Worm (Caenorhabditis elegans) whole organism, mixed stage, embryonic: ENCODE data around the gene npr-39.
A peak's percentile ranks its signal among the peaks of the same experiment; 100 is the strongest.

Experiments
- M03D4.4 ChIP-seq: sonication (generic microtip); optimal IDR thresholded peaks from 2 replicates; lab custom pipeline; 2017; ENCODE audit warnings: mild to moderate bottlenecking, missing genetic modification characterization, missing compliant biosample characterization
- bed-3 ChIP-seq: fragments of 200-800 bp; sonication (Bioruptor generic); optimal IDR thresholded peaks from 3 replicates; lab custom pipeline; 2018; ENCODE audit warnings: mild to moderate bottlenecking, missing genetic modification characterization, moderate library complexity, missing compliant biosample characterization
- blmp-1 ChIP-seq: fragments of 150-350 bp; optimal IDR thresholded peaks from 2 replicates; lab custom pipeline; 2014; ENCODE audit warnings: missing biosample characterization, missing genetic modification characterization
- ceh-39 ChIP-seq: fragments of 150-350 bp; optimal IDR thresholded peaks from 2 replicates; lab custom pipeline; 2014; ENCODE audit warnings: missing biosample characterization, missing genetic modification characterization
- ceh-43 ChIP-seq: fragments of 200-800 bp; sonication (Bioruptor generic); optimal IDR thresholded peaks from 2 replicates; lab custom pipeline; 2018; ENCODE audit warnings: mild to moderate bottlenecking, missing genetic modification characterization, moderate library complexity, missing compliant biosample characterization
- ceh-83 ChIP-seq: fragments of 200-800 bp; sonication (Bioruptor generic); optimal IDR thresholded peaks from 2 replicates; lab custom pipeline; 2018; ENCODE audit warnings: mild to moderate bottlenecking, missing genetic modification characterization, missing compliant biosample characterization
- ces-1 ChIP-seq: fragments of 150-350 bp; optimal IDR thresholded peaks from 2 replicates; lab custom pipeline; 2014; ENCODE audit warnings: missing biosample characterization, missing genetic modification reagents, missing genetic modification characterization
- cnd-1 ChIP-seq: fragments of 200-800 bp; sonication (Bioruptor generic); optimal IDR thresholded peaks from 2 replicates; lab custom pipeline; 2018; ENCODE audit warnings: mild to moderate bottlenecking, missing genetic modification characterization, missing compliant biosample characterization
- drap-1 ChIP-seq: fragments of 200-800 bp; sonication (Bioruptor generic); optimal IDR thresholded peaks from 3 replicates; lab custom pipeline; 2018; ENCODE audit warnings: mild to moderate bottlenecking, missing genetic modification characterization, missing compliant biosample characterization
- elt-1 ChIP-seq: sonication (generic microtip); optimal IDR thresholded peaks from 2 replicates; lab custom pipeline; 2017; ENCODE audit warnings: missing genetic modification characterization, mild to moderate bottlenecking, missing compliant biosample characterization, antibody characterized with exemption, moderate library complexity, borderline replicate concordance; ENCODE audit not compliant: insufficient read depth
- elt-3 ChIP-seq: fragments of 150-350 bp; optimal IDR thresholded peaks from 2 replicates; lab custom pipeline; 2014; ENCODE audit warnings: missing biosample characterization, missing genetic modification characterization
- flh-1 ChIP-seq: fragments of 200-800 bp; sonication (Bioruptor generic); optimal IDR thresholded peaks from 2 replicates; lab custom pipeline; 2018; ENCODE audit warnings: mild to moderate bottlenecking, missing genetic modification characterization, moderate library complexity, missing compliant biosample characterization
- ham-2 ChIP-seq: fragments of 200-800 bp; sonication (Bioruptor generic); optimal IDR thresholded peaks from 2 replicates; lab custom pipeline; 2018; ENCODE audit warnings: mild to moderate bottlenecking, missing genetic modification characterization, missing compliant biosample characterization
- hlh-1 ChIP-seq: fragments of 150-350 bp; optimal IDR thresholded peaks from 2 replicates; lab custom pipeline; 2014; ENCODE audit warnings: missing biosample characterization, missing genetic modification reagents, missing genetic modification characterization
- lin-13 ChIP-seq: fragments of 150-350 bp; optimal IDR thresholded peaks from 2 replicates; lab custom pipeline; 2014; ENCODE audit warnings: missing biosample characterization, missing genetic modification characterization
- lin-32 ChIP-seq: fragments of 200-800 bp; sonication (Bioruptor generic); optimal IDR thresholded peaks from 2 replicates; lab custom pipeline; 2018; ENCODE audit warnings: mild to moderate bottlenecking, missing genetic modification characterization, missing compliant biosample characterization
- lsy-2 ChIP-seq: fragments of 150-350 bp; optimal IDR thresholded peaks from 2 replicates; lab custom pipeline; 2014; ENCODE audit warnings: missing biosample characterization, missing genetic modification characterization
- mab-5 ChIP-seq: fragments of 150-350 bp; optimal IDR thresholded peaks from 2 replicates; lab custom pipeline; 2014; ENCODE audit warnings: missing biosample characterization, missing genetic modification characterization
- mep-1 ChIP-seq: fragments of 150-350 bp; optimal IDR thresholded peaks from 2 replicates; lab custom pipeline; 2017; ENCODE audit warnings: missing biosample characterization, missing genetic modification reagents, missing genetic modification characterization, inconsistent platforms
- mls-2 ChIP-seq: sonication (generic microtip); optimal IDR thresholded peaks from 2 replicates; lab custom pipeline; 2016; ENCODE audit warnings: mild to moderate bottlenecking, missing genetic modification characterization, moderate library complexity, missing compliant biosample characterization
- nhr-2 ChIP-seq: fragments of 150-350 bp; optimal IDR thresholded peaks from 2 replicates; lab custom pipeline; 2014; ENCODE audit warnings: missing biosample characterization, missing genetic modification characterization
- nhr-237 ChIP-seq: fragments of 150-350 bp; optimal IDR thresholded peaks from 2 replicates; lab custom pipeline; 2014; ENCODE audit warnings: missing biosample characterization, missing genetic modification characterization
- nhr-28 ChIP-seq: fragments of 150-350 bp; optimal IDR thresholded peaks from 2 replicates; lab custom pipeline; 2014; ENCODE audit warnings: missing biosample characterization, missing genetic modification characterization
- nhr-76 ChIP-seq: sonication (generic microtip); optimal IDR thresholded peaks from 2 replicates; lab custom pipeline; 2017; ENCODE audit warnings: missing biosample characterization, missing genetic modification characterization
- pha-4 ChIP-seq: fragments of 150-350 bp; optimal IDR thresholded peaks from 2 replicates; lab custom pipeline; 2018; ENCODE audit warnings: missing biosample characterization, missing genetic modification reagents, missing genetic modification characterization
- sem-2 ChIP-seq: fragments of 200-800 bp; sonication (Bioruptor generic); optimal IDR thresholded peaks from 2 replicates; lab custom pipeline; 2018; ENCODE audit warnings: mild to moderate bottlenecking, missing genetic modification characterization, missing compliant biosample characterization
- snpc-4 ChIP-seq: fragments of 150-350 bp; optimal IDR thresholded peaks from 2 replicates; lab custom pipeline; 2014; ENCODE audit warnings: missing biosample characterization, missing genetic modification characterization
- sptf-1 ChIP-seq: sonication (generic microtip); optimal IDR thresholded peaks from 2 replicates; lab custom pipeline; 2017; ENCODE audit warnings: mild to moderate bottlenecking, missing genetic modification characterization, moderate library complexity, missing compliant biosample characterization
- tbx-8 ChIP-seq: fragments of 200-800 bp; sonication (Bioruptor generic); optimal IDR thresholded peaks from 2 replicates; lab custom pipeline; 2018; ENCODE audit warnings: mild to moderate bottlenecking, missing genetic modification characterization, moderate library complexity, missing compliant biosample characterization
- unc-120 ChIP-seq: sonication (generic microtip); optimal IDR thresholded peaks from 2 replicates; lab custom pipeline; 2017; ENCODE audit warnings: missing genetic modification characterization, missing compliant biosample characterization; ENCODE audit not compliant: poor library complexity, severe bottlenecking
- unc-39 ChIP-seq: fragments of 150-350 bp; optimal IDR thresholded peaks from 2 replicates; lab custom pipeline; 2014; ENCODE audit warnings: missing biosample characterization, missing genetic modification characterization
- unc-62 ChIP-seq: fragments of 150-350 bp; optimal IDR thresholded peaks from 2 replicates; lab custom pipeline; 2014; ENCODE audit warnings: missing biosample characterization, missing genetic modification reagents, missing genetic modification characterization
- zip-8 ChIP-seq: fragments of 150-350 bp; optimal IDR thresholded peaks from 2 replicates; lab custom pipeline; 2014; ENCODE audit warnings: missing biosample characterization, missing genetic modification characterization

npr-39 gene

ce11 chrV:10031384-10032171 is 35.3 kb upstream of the npr-39 start:
- no peak for TF ChIP-seq zip-8 (tag; lab: Kevin White, UChicago)
- TF ChIP-seq flh-1 (GFP tag; lab: Kevin White, UChicago) = no peak
- TF ChIP-seq unc-62 (GFP tag; lab: Kevin White, UChicago) = no peak
- no peak for TF ChIP-seq nhr-76 (tag; lab: Kevin White, UChicago)
- TF ChIP-seq ceh-39 (tag; lab: Kevin White, UChicago) = no peak
- no peak for TF ChIP-seq sem-2 (GFP tag; lab: Kevin White, UChicago)
- TF ChIP-seq mab-5 (tag; lab: Kevin White, UChicago) = no peak
- peak; percentile 23 for TF ChIP-seq ces-1 (GFP tag; lab: Kevin White, UChicago)
- TF ChIP-seq nhr-28 (tag; lab: Kevin White, UChicago) = no peak
- TF ChIP-seq drap-1 = no peak
- TF ChIP-seq elt-3 (tag; lab: Kevin White, UChicago) = no peak
- no peak for TF ChIP-seq ceh-83 (GFP tag; lab: Kevin White, UChicago)
- TF ChIP-seq cnd-1 (tag; lab: Kevin White, UChicago) = no peak
- no peak for TF ChIP-seq bed-3
- peak; percentile 4 for TF ChIP-seq ceh-43 (GFP tag; lab: Kevin White, UChicago)
- TF ChIP-seq nhr-237 (tag; lab: Kevin White, UChicago) = peak; percentile 32
- no peak for TF ChIP-seq mls-2 (tag; lab: Kevin White, UChicago)
- TF ChIP-seq lsy-2 (tag; lab: Kevin White, UChicago) = peak; percentile 3

- TF ChIP-seq nhr-76 (tag; lab: Kevin White, UChicago) (no peak), ceh-43 (GFP tag; lab: Kevin White, UChicago) (peak; percentile 30), blmp-1 (peak; percentile 94), ces-1 (GFP tag; lab: Kevin White, UChicago) (peak; percentile 79)
Measured at ce11 chrV:10035586-10035985, 31.3 kb upstream of the npr-39 start.

DNA sequence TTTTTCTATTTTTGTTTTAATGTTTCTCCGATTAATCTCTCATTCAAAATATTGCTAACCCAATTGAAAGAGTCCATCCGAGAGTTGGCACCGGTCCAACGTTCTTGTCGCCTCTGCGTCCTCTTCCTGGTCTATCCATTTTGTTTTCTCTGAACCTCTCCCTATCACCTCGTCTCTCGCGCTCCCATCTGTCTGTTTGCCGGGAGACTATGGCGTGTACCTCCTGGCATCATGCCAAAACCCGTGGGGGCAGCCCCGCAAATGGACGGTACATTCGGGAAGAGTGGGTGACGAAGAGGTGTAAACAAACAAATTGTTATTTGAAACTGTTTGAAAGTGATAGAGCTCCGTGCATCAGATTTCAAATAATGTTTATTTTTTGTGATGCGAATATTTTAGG is 30.6 kb upstream of the npr-39 start, which contains the start of gene T06E8.2:
T06E8.2 (minus strand) TSS at position 139 of the 400 bp plus-strand sequence.
- TF ChIP-seq lin-32 (GFP tag; lab: Kevin White, UChicago) (peak; percentile 71), elt-1 (tag; lab: Kevin White, UChicago) (no peak), ces-1 (GFP tag; lab: Kevin White, UChicago) (peak; percentile 22), ceh-83 (GFP tag; lab: Kevin White, UChicago) (peak; percentile 5), nhr-76 (tag; lab: Kevin White, UChicago) (no peak), pha-4 (tag; lab: Kevin White, UChicago) (no peak), nhr-2 (tag; lab: Kevin White, UChicago) (no peak), unc-120 (peak; percentile 56), cnd-1 (tag; lab: Kevin White, UChicago) (peak; percentile 82), sptf-1 (tag; lab: Kevin White, UChicago) (no peak), ceh-43 (GFP tag; lab: Kevin White, UChicago) (no peak), elt-3 (tag; lab: Kevin White, UChicago) (no peak), drap-1 (no peak), ham-2 (GFP tag; lab: Kevin White, UChicago) (peak; percentile 7)

- no peak for TF ChIP-seq hlh-1 (tag; lab: Kevin White, UChicago)
- TF ChIP-seq elt-1 (tag; lab: Kevin White, UChicago) = no peak
Measured at ce11 chrV:10037040-10037439, 29.8 kb upstream of the npr-39 start, which contains the start of gene F57A8.1. F57A8.1 (plus strand) TSS chrV:10037340.

ce11 chrV:10039837-10040236 is 27.0 kb upstream of the npr-39 start:
- TF ChIP-seq drap-1 = peak; percentile 18
- TF ChIP-seq mep-1 (tag; lab: Kevin White, UChicago) = peak; percentile 50
- peak; percentile 67 for TF ChIP-seq nhr-2 (tag; lab: Kevin White, UChicago)
- TF ChIP-seq unc-62 (GFP tag; lab: Kevin White, UChicago) = peak; percentile 49
- peak; percentile 74 for TF ChIP-seq lsy-2 (tag; lab: Kevin White, UChicago)
- peak; percentile 69 for TF ChIP-seq lin-13 (tag; lab: Kevin White, UChicago)
- TF ChIP-seq blmp-1 = no peak
- TF ChIP-seq elt-3 (tag; lab: Kevin White, UChicago) = no peak
- peak; percentile 63 for TF ChIP-seq mls-2 (tag; lab: Kevin White, UChicago)
- peak; percentile 41 for TF ChIP-seq ham-2 (GFP tag; lab: Kevin White, UChicago)
- peak; percentile 78 for TF ChIP-seq unc-120
- TF ChIP-seq nhr-237 (tag; lab: Kevin White, UChicago) = peak; percentile 15
- peak; percentile 29 for TF ChIP-seq ceh-39 (tag; lab: Kevin White, UChicago)
- peak; percentile 20 for TF ChIP-seq bed-3
- peak; percentile 60 for TF ChIP-seq hlh-1 (tag; lab: Kevin White, UChicago)
- TF ChIP-seq sptf-1 (tag; lab: Kevin White, UChicago) = peak; percentile 68
- peak; percentile 11 for TF ChIP-seq cnd-1 (tag; lab: Kevin White, UChicago)
- TF ChIP-seq ces-1 (GFP tag; lab: Kevin White, UChicago) = peak; percentile 58
- no peak for TF ChIP-seq snpc-4
- peak; percentile 22 for TF ChIP-seq pha-4 (tag; lab: Kevin White, UChicago)
- peak; percentile 10 for TF ChIP-seq M03D4.4
- TF ChIP-seq unc-39 = no peak
- TF ChIP-seq tbx-8 (GFP tag; lab: Kevin White, UChicago) = no peak
